Fruit fly (Drosophila melanogaster): ENCODE measurements around the gene TwdlZ.

The TwdlZ gene

dm6 chrX:16751579-16752156 is 13.7 kb downstream of the TwdlZ start, which contains the start of gene goe (continued):
- TF ChIP-seq CG2120 (GFP tag; optimal IDR thresholded peaks at IDR 0.05), result peak; percentile 89
- peak; percentile 58 for TF ChIP-seq Asciz (GFP tag; optimal IDR thresholded peaks at IDR 0.05)
- TF ChIP-seq pan (optimal IDR thresholded peaks at IDR 0.05), result no peak
- TF ChIP-seq pan (GFP tag; optimal IDR thresholded peaks at IDR 0.05 in 1 of 2, IDR thresholded peaks at IDR 0.05 in 1 of 2), result peak in 1 of 2 experiments; percentile 79
- TF ChIP-seq gsb (GFP tag; IDR thresholded peaks at IDR 0.05), result 0 out of 2 replicates have a peak, but pooled peaks have one; percentile 27
- TF ChIP-seq stwl (tag; optimal IDR thresholded peaks at IDR 0.05), result peak; percentile 61
- TF ChIP-seq YL-1 (GFP tag; optimal IDR thresholded peaks at IDR 0.05), result peak; percentile 50
- peak; percentile 13 for TF ChIP-seq Elba2 (GFP tag; optimal IDR thresholded peaks at IDR 0.05)
- TF ChIP-seq pita (GFP tag; optimal IDR thresholded peaks at IDR 0.05), result peak; percentile 95
- peak; percentile 73 for TF ChIP-seq CG13296 (GFP tag; optimal IDR thresholded peaks at IDR 0.05)
- peak; percentile 76 for TF ChIP-seq CG2875 (GFP tag; optimal IDR thresholded peaks at IDR 0.05)
- TF ChIP-seq Bteb2 (GFP tag; optimal IDR thresholded peaks at IDR 0.05), result peak; percentile 88
- peak; percentile 51; the same call in 1 of the 2 replicates for TF ChIP-seq toy (GFP tag; IDR thresholded peaks at IDR 0.05)
- TF ChIP-seq CG4404 (GFP tag; IDR thresholded peaks at IDR 0.05), result peak; percentile 20; the same call in 1 of the 2 replicates
- TF ChIP-seq CG30403 (GFP tag; optimal IDR thresholded peaks at IDR 0.05), result peak; percentile 82
- TF ChIP-seq dimm (GFP tag; IDR thresholded peaks at IDR 0.05), result 0 out of 2 replicates have a peak, but pooled peaks have one; percentile 27
- 0 out of 2 replicates have a peak, but pooled peaks have one; percentile 32 for TF ChIP-seq CG31441 (GFP tag; IDR thresholded peaks at IDR 0.05)
- peak; percentile 79; the same call in 1 of the 2 replicates for TF ChIP-seq sna (GFP tag; IDR thresholded peaks at IDR 0.05; ENCODE audit: partially characterized antibody)
- TF ChIP-seq Lhr (GFP tag; optimal IDR thresholded peaks at IDR 0.05), result peak; percentile 95
- TF ChIP-seq Mes4 (GFP tag; optimal IDR thresholded peaks at IDR 0.05), result peak; percentile 85
- TF ChIP-seq slbo (GFP tag; IDR thresholded peaks at IDR 0.05), result peak; percentile 91
- peak; percentile 84 for TF ChIP-seq CG9817 (tag; optimal IDR thresholded peaks at IDR 0.05)
- peak; percentile 39; the same call in 1 of the 2 replicates for TF ChIP-seq Awh (GFP tag; IDR thresholded peaks at IDR 0.05)
- no peak for TF ChIP-seq TFAM (GFP tag; optimal IDR thresholded peaks at IDR 0.05)
- TF ChIP-seq CG17612 (GFP tag; IDR thresholded peaks at IDR 0.05), result peak; percentile 60; the same call in 1 of the 2 replicates
- peak; percentile 58 for TF ChIP-seq salm (tag; optimal IDR thresholded peaks at IDR 0.05)
- TF ChIP-seq CG1529 (GFP tag; optimal IDR thresholded peaks at IDR 0.05), result peak; percentile 6
- TF ChIP-seq unc-4 (GFP tag; IDR thresholded peaks at IDR 0.05; ENCODE audit: partially characterized antibody), result peak; percentile 81
- peak; percentile 67 for TF ChIP-seq Hr3 (GFP tag; optimal IDR thresholded peaks at IDR 0.05)
- peak; percentile 50 for TF ChIP-seq CG16815 (GFP tag; optimal IDR thresholded peaks at IDR 0.05)
- peak; percentile 81 for TF ChIP-seq CG12236 (GFP tag; optimal IDR thresholded peaks at IDR 0.05)
- TF ChIP-seq CG9797 (GFP tag; optimal IDR thresholded peaks at IDR 0.05), result peak; percentile 41
- peak in 1 of 2 experiments; percentile 44 for TF ChIP-seq crp (GFP tag; optimal IDR thresholded peaks at IDR 0.05)
- TF ChIP-seq gce (GFP tag; IDR thresholded peaks at IDR 0.05), result peak; percentile 66; the same call in 2 of the 3 replicates
- no peak for TF ChIP-seq tll (GFP tag; optimal IDR thresholded peaks at IDR 0.05)
- peak; percentile 70 for TF ChIP-seq NK7.1 (GFP tag; optimal IDR thresholded peaks at IDR 0.05)
- peak; percentile 57; the same call in 1 of the 2 replicates for TF ChIP-seq Nf-YA (GFP tag; IDR thresholded peaks at IDR 0.05)
- no peak for TF ChIP-seq CG18476 (GFP tag; optimal IDR thresholded peaks at IDR 0.05)
- TF ChIP-seq CG7987 (GFP tag; optimal IDR thresholded peaks at IDR 0.05), result peak; percentile 83
- TF ChIP-seq ATbp (GFP tag; optimal IDR thresholded peaks at IDR 0.05), result peak; percentile 73
- TF ChIP-seq CG32767 (GFP tag; IDR thresholded peaks at IDR 0.05), result peak; percentile 52; the same call in 1 of the 2 replicates
- TF ChIP-seq CG11456 (GFP tag; IDR thresholded peaks at IDR 0.05), result peak; percentile 89
- peak; percentile 40 for TF ChIP-seq BtbVII (GFP tag; optimal IDR thresholded peaks at IDR 0.05)
- TF ChIP-seq CG4360 (GFP tag; IDR thresholded peaks at IDR 0.05), result peak; percentile 74
- TF ChIP-seq ftz-f1 (GFP tag; optimal IDR thresholded peaks at IDR 0.05), result peak; percentile 70
- TF ChIP-seq kay (GFP tag; optimal IDR thresholded peaks at IDR 0.05), result peak; percentile 38
- peak; percentile 85 for TF ChIP-seq lilli (GFP tag; optimal IDR thresholded peaks at IDR 0.05)
- no peak for TF ChIP-seq CG15479 (GFP tag; optimal IDR thresholded peaks at IDR 0.05)
- peak; percentile 75 for TF ChIP-seq CG10366 (GFP tag; IDR thresholded peaks at IDR 0.05)

Measured in whole organism, embryonic.